Fruit fly (Drosophila melanogaster) whole organism, embryonic: Measurements from ENCODE around the gene Ctns.

ENCODE experiments used
- CG11247 ChIP-seq: fragments of 200-800 bp; sonication (Bioruptor generic); IDR thresholded peaks from 2 replicates; pipeline ENCODE4 v1.3.6; 2022; ENCODE audit warnings: missing biosample characterization, missing genetic modification characterization
- CG11456 ChIP-seq: fragments of 200-800 bp; sonication (Bioruptor generic); IDR thresholded peaks from 3 replicates; pipeline ENCODE4 v1.3.6; 2022; ENCODE audit warnings: missing biosample characterization, missing genetic modification characterization
- CG11695 ChIP-seq: fragments of 200-800 bp; sonication (Bioruptor generic); IDR thresholded peaks from 3 replicates; pipeline ENCODE4 v1.3.6; 2022; ENCODE audit warnings: missing biosample characterization, missing genetic modification characterization
- CG11723 ChIP-seq: fragments of 200-800 bp; sonication (Bioruptor generic); optimal IDR thresholded peaks from 2 replicates; lab custom pipeline; 2017; ENCODE audit warnings: missing biosample characterization, mild to moderate bottlenecking, missing genetic modification characterization
- CG13123 ChIP-seq: fragments of 200-800 bp; sonication (Bioruptor generic); optimal IDR thresholded peaks from 2 replicates; lab custom pipeline; 2016; ENCODE audit warnings: missing biosample characterization, missing genetic modification characterization
- CG1647 ChIP-seq: fragments of 200-800 bp; sonication (Bioruptor generic); optimal IDR thresholded peaks from 3 replicates; lab custom pipeline; 2016; ENCODE audit warnings: missing biosample characterization, missing genetic modification characterization
- CG16863 ChIP-seq: fragments of 200-800 bp; sonication (Bioruptor generic); optimal IDR thresholded peaks from 3 replicates; lab custom pipeline; 2016; ENCODE audit warnings: missing biosample characterization, missing genetic modification characterization
- CG1832 ChIP-seq: fragments of 200-800 bp; sonication (Bioruptor generic); optimal IDR thresholded peaks from 2 replicates; lab custom pipeline; 2017; ENCODE audit warnings: missing biosample characterization, mild to moderate bottlenecking, missing genetic modification characterization, inconsistent platforms
- CG2202 ChIP-seq: fragments of 200-800 bp; sonication (Bioruptor generic); optimal IDR thresholded peaks from 2 replicates; lab custom pipeline; 2018; ENCODE audit warnings: missing biosample characterization, mild to moderate bottlenecking, missing genetic modification characterization
- CG31388 ChIP-seq: fragments of 200-800 bp; sonication (Bioruptor generic); optimal IDR thresholded peaks from 2 replicates; lab custom pipeline; 2016; ENCODE audit warnings: missing biosample characterization, missing genetic modification characterization
- CG7745 ChIP-seq: fragments of 200-800 bp; sonication (Bioruptor generic); optimal IDR thresholded peaks from 2 replicates; lab custom pipeline; 2018; ENCODE audit warnings: missing biosample characterization, mild to moderate bottlenecking, missing genetic modification characterization, moderate library complexity
- CG8281 ChIP-seq: fragments of 200-800 bp; sonication (Bioruptor generic); optimal IDR thresholded peaks from 2 replicates; lab custom pipeline; 2018; ENCODE audit warnings: missing biosample characterization, mild to moderate bottlenecking, missing genetic modification characterization, moderate library complexity
- CG8359 ChIP-seq: fragments of 200-800 bp; sonication (Bioruptor generic); optimal IDR thresholded peaks from 2 replicates; lab custom pipeline; 2017; ENCODE audit warnings: missing biosample characterization, mild to moderate bottlenecking, missing genetic modification characterization, borderline replicate concordance
- CG8388 ChIP-seq: fragments of 200-800 bp; sonication (Bioruptor generic); optimal IDR thresholded peaks from 2 replicates; lab custom pipeline; 2019; ENCODE audit warnings: missing biosample characterization, mild to moderate bottlenecking, missing genetic modification characterization, moderate library complexity
- Dad ChIP-seq: fragments of 200-800 bp; sonication (Bioruptor generic); optimal IDR thresholded peaks from 3 replicates; lab custom pipeline; 2016; ENCODE audit warnings: missing biosample characterization, missing genetic modification characterization
- E2f1 ChIP-seq: fragments of 200-800 bp; sonication (Bioruptor generic); IDR thresholded peaks from 2 replicates; pipeline ENCODE4 v1.3.6; 2022; ENCODE audit warnings: missing biosample characterization, missing genetic modification characterization
- E2f2 ChIP-seq: fragments of 200-800 bp; sonication (Bioruptor generic); IDR thresholded peaks from 2 replicates; pipeline ENCODE4 v1.3.6; 2022; ENCODE audit warnings: missing biosample characterization, missing genetic modification characterization
- ERR ChIP-seq: fragments of 200-800 bp; sonication (Bioruptor generic); optimal IDR thresholded peaks from 2 replicates; lab custom pipeline; 2016; ENCODE audit warnings: missing biosample characterization, missing genetic modification characterization
- Fer3 ChIP-seq: fragments of 200-800 bp; sonication (Bioruptor generic); optimal IDR thresholded peaks from 2 replicates; lab custom pipeline; 2018; ENCODE audit warnings: missing biosample characterization, mild to moderate bottlenecking, missing genetic modification characterization, moderate library complexity
- HHEX ChIP-seq: fragments of 200-800 bp; sonication (Bioruptor generic); optimal IDR thresholded peaks from 3 replicates; lab custom pipeline; 2017; ENCODE audit warnings: missing biosample characterization, mild to moderate bottlenecking, missing genetic modification characterization, missing genetic modification reagents
- Hand ChIP-seq: fragments of 200-800 bp; sonication (Bioruptor generic); optimal IDR thresholded peaks from 2 replicates; lab custom pipeline; 2017; ENCODE audit warnings: mild to moderate bottlenecking, missing biosample characterization, missing genetic modification reagents, missing genetic modification characterization
- Meics ChIP-seq: fragments of 200-800 bp; sonication (Bioruptor generic); optimal IDR thresholded peaks from 2 replicates; lab custom pipeline; 2017; ENCODE audit warnings: missing biosample characterization, mild to moderate bottlenecking, missing genetic modification characterization
- Mrtf ChIP-seq: fragments of 200-800 bp; sonication (Bioruptor generic); IDR thresholded peaks from 3 replicates; pipeline ENCODE4 v1.3.6; 2022; ENCODE audit warnings: missing biosample characterization, missing genetic modification characterization
- NC2α ChIP-seq: fragments of 200-800 bp; sonication (Bioruptor generic); optimal IDR thresholded peaks from 2 replicates; lab custom pipeline; 2016; ENCODE audit warnings: missing biosample characterization, missing genetic modification characterization
- Nf-YC ChIP-seq: fragments of 200-800 bp; optimal IDR thresholded peaks from 3 replicates; lab custom pipeline; 2019; ENCODE audit warnings: missing biosample characterization, mild to moderate bottlenecking, missing genetic modification characterization, moderate library complexity
- Oaz ChIP-seq: fragments of 200-800 bp; sonication (Bioruptor generic); IDR thresholded peaks from 2 replicates; pipeline ENCODE4 v1.3.6; 2022; ENCODE audit warnings: missing biosample characterization, missing genetic modification characterization
- Stat92E ChIP-seq, 3 experiments: fragments of >200 bp in 2 of 3; fragments of 200-800 bp in 1 of 3; sonication (Bioruptor generic) in 1 of 3; optimal IDR thresholded peaks; 2 replicates each; lab custom pipeline; 2017 to 2019; ENCODE audit warnings: missing biosample characterization in 3 of 3, missing genetic modification characterization in 3 of 3, mild to moderate bottlenecking in 1 of 3, moderate library complexity in 1 of 3
- Taf1 ChIP-seq: fragments of 200-800 bp; sonication (Bioruptor generic); IDR thresholded peaks from 2 replicates; pipeline ENCODE4 v1.3.6; 2022; ENCODE audit warnings: missing biosample characterization, missing genetic modification characterization
- Trl ChIP-seq, 3 experiments: fragments of >200 bp in 2 of 3; fragments of 200-800 bp in 1 of 3; sonication (Bioruptor generic) in 1 of 3; optimal IDR thresholded peaks; 2 replicates in 1 of 3; 3 replicates in 2 of 3; lab custom pipeline; 2016 to 2017; ENCODE audit warnings: missing biosample characterization in 1 of 3, missing genetic modification characterization in 1 of 3
- YL-1 ChIP-seq: fragments of 200-800 bp; sonication (Bioruptor generic); optimal IDR thresholded peaks from 3 replicates; lab custom pipeline; 2017; ENCODE audit warnings: missing biosample characterization, mild to moderate bottlenecking, missing genetic modification characterization
- bowl ChIP-seq: fragments of 200-800 bp; sonication (Bioruptor generic); IDR thresholded peaks from 2 replicates; pipeline ENCODE4 v1.3.6; 2022; ENCODE audit warnings: missing biosample characterization, missing genetic modification characterization
- chm ChIP-seq: fragments of 200-800 bp; sonication (Bioruptor generic); IDR thresholded peaks from 2 replicates; pipeline ENCODE4 v1.3.6; 2022; ENCODE audit warnings: missing biosample characterization, missing genetic modification characterization
- chn ChIP-seq: fragments of 200-800 bp; sonication (Bioruptor generic); optimal IDR thresholded peaks from 2 replicates; lab custom pipeline; 2016; ENCODE audit warnings: missing biosample characterization, missing genetic modification characterization
- ftz-f1 ChIP-seq: fragments of 200-800 bp; sonication (Bioruptor generic); optimal IDR thresholded peaks from 2 replicates; lab custom pipeline; 2016; ENCODE audit warnings: missing biosample characterization, missing genetic modification characterization
- gem ChIP-seq: fragments of 200-800 bp; sonication (Bioruptor generic); optimal IDR thresholded peaks from 2 replicates; lab custom pipeline; 2019; ENCODE audit warnings: missing biosample characterization, mild to moderate bottlenecking, missing genetic modification characterization, moderate library complexity
- grau ChIP-seq: fragments of 200-800 bp; optimal IDR thresholded peaks from 3 replicates; lab custom pipeline; 2019; ENCODE audit warnings: missing biosample characterization, mild to moderate bottlenecking, missing genetic modification characterization, moderate library complexity
- hth ChIP-seq: fragments of >200 bp; optimal IDR thresholded peaks from 2 replicates; lab custom pipeline; 2017; ENCODE audit warnings: inconsistent platforms
- ind ChIP-seq: fragments of 200-800 bp; sonication (Bioruptor generic); optimal IDR thresholded peaks from 3 replicates; lab custom pipeline; 2016; ENCODE audit warnings: missing biosample characterization, missing genetic modification characterization
- inv ChIP-seq: fragments of 200-800 bp; sonication (Bioruptor generic); IDR thresholded peaks from 2 replicates; pipeline ENCODE4 v1.3.6; 2022; ENCODE audit warnings: missing biosample characterization, missing genetic modification characterization; ENCODE audit not compliant: partially characterized antibody
- jumu ChIP-seq: fragments of 200-800 bp; sonication (Bioruptor generic); optimal IDR thresholded peaks from 3 replicates; lab custom pipeline; 2016; ENCODE audit warnings: missing biosample characterization, missing genetic modification characterization
- maf-S ChIP-seq: fragments of 200-800 bp; sonication (Bioruptor generic); optimal IDR thresholded peaks from 2 replicates; lab custom pipeline; 2016; ENCODE audit warnings: missing biosample characterization, missing genetic modification characterization
- mld ChIP-seq: fragments of 200-800 bp; sonication (Bioruptor generic); IDR thresholded peaks from 3 replicates; pipeline ENCODE4 v1.3.6; 2022; ENCODE audit warnings: missing biosample characterization, missing genetic modification characterization; ENCODE audit not compliant: partially characterized antibody
- nau ChIP-seq: fragments of 200-800 bp; sonication (Bioruptor generic); optimal IDR thresholded peaks from 3 replicates; lab custom pipeline; 2017; ENCODE audit warnings: missing biosample characterization, mild to moderate bottlenecking, missing genetic modification characterization, missing genetic modification reagents
- peb ChIP-seq: fragments of 200-800 bp; sonication (Bioruptor generic); IDR thresholded peaks from 2 replicates; pipeline ENCODE4 v1.3.6; 2022; ENCODE audit warnings: missing biosample characterization, missing genetic modification characterization
- rib ChIP-seq: fragments of 200-800 bp; sonication (Bioruptor generic); IDR thresholded peaks from 2 replicates; pipeline ENCODE4 v1.3.6; 2022; ENCODE audit warnings: missing biosample characterization, missing genetic modification characterization
- sd ChIP-seq: fragments of 200-800 bp; sonication (Bioruptor generic); optimal IDR thresholded peaks from 3 replicates; lab custom pipeline; 2018; ENCODE audit warnings: missing biosample characterization, mild to moderate bottlenecking, missing genetic modification characterization, moderate library complexity
- sens-2 ChIP-seq: fragments of 200-800 bp; sonication (Bioruptor generic); IDR thresholded peaks from 2 replicates; pipeline ENCODE4 v1.3.6; 2022; ENCODE audit warnings: missing biosample characterization, missing genetic modification characterization
- sqz ChIP-seq: fragments of 200-800 bp; sonication (Bioruptor generic); optimal IDR thresholded peaks from 3 replicates; lab custom pipeline; 2018; ENCODE audit warnings: missing biosample characterization, mild to moderate bottlenecking, missing genetic modification characterization
- ssp ChIP-seq: fragments of 200-800 bp; sonication (Bioruptor generic); IDR thresholded peaks from 2 replicates; pipeline ENCODE4 v1.3.6; 2022; ENCODE audit warnings: missing biosample characterization, missing genetic modification characterization
- z ChIP-seq: fragments of 200-800 bp; sonication (Bioruptor generic); IDR thresholded peaks from 3 replicates; pipeline ENCODE4 v1.3.6; 2022; ENCODE audit warnings: missing biosample characterization, missing genetic modification characterization

Gene Ctns

dm6 chr3R:23048690-23049118, 10.1 kb downstream of the Ctns start (continued):
- TF ChIP-seq CG1832 (GFP tag; lab: Kevin White, UChicago) (no peak), Meics (GFP tag; lab: Kevin White, UChicago) (peak; percentile 72), CG8281 (tag; lab: Kevin White, UChicago) (peak; percentile 66), rib (GFP tag; lab: Robert Waterston, UW) (no peak), Trl (optimal IDR thresholded peaks at IDR 0.05; lab: Kevin White, UChicago) (no peak), Trl (GFP tag; optimal IDR thresholded peaks at IDR 0.05; lab: Kevin White, UChicago) (peak; percentile 57), Oaz (GFP tag; lab: Robert Waterston, UW) (peak; percentile 54; the same call in 1 of the 2 replicates), mld (GFP tag; lab: Robert Waterston, UW) (no peak), NC2α (no peak), CG31388 (peak; percentile 4), chn (GFP tag; lab: Kevin White, UChicago) (peak; percentile 31), CG8359 (GFP tag; lab: Kevin White, UChicago) (no peak), inv (GFP tag; lab: Robert Waterston, UW) (no peak), CG2202 (tag; lab: Kevin White, UChicago) (peak; percentile 34), CG11723 (peak; percentile 63), Nf-YC (tag; lab: Kevin White, UChicago) (peak; percentile 77), peb (peak; percentile 61), ftz-f1 (GFP tag; lab: Kevin White, UChicago) (no peak), E2f1 (GFP tag; lab: Robert Waterston, UW) (peak; percentile 60), Mrtf (peak; percentile 53; the same call in 1 of the 3 replicates), ssp (peak; percentile 53; the same call in 1 of the 2 replicates), CG1647 (GFP tag; lab: Kevin White, UChicago) (peak; percentile 12), ERR (GFP tag; lab: Kevin White, UChicago) (no peak), HHEX (peak; percentile 58), CG8388 (GFP tag; lab: Kevin White, UChicago) (peak; percentile 84), CG13123 (GFP tag; lab: Kevin White, UChicago) (no peak), z (GFP tag; lab: Robert Waterston, UW) (peak; percentile 90), Hand (peak; percentile 21), sqz (peak; percentile 46), Fer3 (tag; lab: Kevin White, UChicago) (peak; percentile 69), Taf1 (GFP tag; lab: Robert Waterston, UW) (no peak), sens-2 (GFP tag; lab: Robert Waterston, UW) (peak; percentile 6; the same call in 1 of the 2 replicates), gem (tag; lab: Kevin White, UChicago) (peak; percentile 90), YL-1 (no peak), chm (GFP tag; lab: Robert Waterston, UW) (no peak), grau (tag; lab: Kevin White, UChicago) (peak; percentile 83), bowl (no peak), sd (peak; percentile 42), CG11247 (GFP tag; lab: Robert Waterston, UW) (0 out of 2 replicates have a peak, but pooled peaks have one; percentile 12), hth (no peak), CG7745 (no peak), CG16863 (GFP tag; lab: Kevin White, UChicago) (peak; percentile 40), Dad (GFP tag; lab: Kevin White, UChicago) (no peak), E2f2 (GFP tag; lab: Robert Waterston, UW) (peak; percentile 59; the same call in 1 of the 2 replicates), maf-S (GFP tag; lab: Kevin White, UChicago) (peak; percentile 50), nau (GFP tag; lab: Kevin White, UChicago) (peak; percentile 71), CG11695 (GFP tag; lab: Robert Waterston, UW) (peak; percentile 78; the same call in 2 of the 3 replicates), CG11456 (GFP tag; lab: Robert Waterston, UW) (no peak), jumu (no peak), ind (peak; percentile 72), Stat92E (GFP tag; optimal IDR thresholded peaks at IDR 0.05; lab: Kevin White, UChicago) (peak in 1 of 3 experiments; percentile 32)
